Worm (Caenorhabditis elegans): Measurements from ENCODE around the gene perm-1.

DNA sequence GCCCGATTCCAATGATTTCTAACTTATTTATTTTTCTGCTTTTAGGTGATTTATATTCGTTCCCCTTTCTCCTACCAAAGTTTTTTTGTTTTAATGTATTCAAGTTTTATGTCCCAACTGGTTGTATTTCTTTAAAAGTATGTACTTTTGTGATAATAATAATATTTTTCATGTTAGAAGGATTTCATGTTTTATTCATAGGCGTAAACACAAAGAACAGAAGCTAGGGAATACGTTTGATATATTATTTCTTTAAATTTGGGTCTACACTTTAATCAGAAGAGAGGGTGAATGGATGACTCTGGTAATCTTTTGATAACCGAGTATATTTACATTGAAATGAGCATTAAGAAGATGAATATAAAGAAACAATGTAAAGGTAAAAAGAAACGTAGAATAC lies 14.5 kb upstream of the perm-1 start:
- TF ChIP-seq ztf-23 (GFP tag; IDR thresholded peaks at IDR 0.05) (no peak), cog-1 (tag; optimal IDR thresholded peaks at IDR 0.05) (no peak), T22C8.4 (GFP tag; IDR thresholded peaks at IDR 0.05) (no peak), ztf-29 (GFP tag; IDR thresholded peaks at IDR 0.05) (no peak)
